Worm (Caenorhabditis elegans) whole organism, L1 larva: Measurements from ENCODE around the gene sru-11.
A peak's percentile ranks its signal among the peaks of the same experiment; 100 is the strongest.
"Not testable (repeated sequence)": the region's sequence is repeated elsewhere in the genome, so short reads cannot be mapped to it uniquely, and the experiment has no call there.

Experiments
- C34B4.2 ChIP-seq: sonication (generic microtip); optimal IDR thresholded peaks from 2 replicates; lab custom pipeline; 2017; ENCODE audit warnings: mild to moderate bottlenecking, missing genetic modification characterization, missing compliant biosample characterization
- aha-1 ChIP-seq: fragments of 150-350 bp; optimal IDR thresholded peaks from 2 replicates; lab custom pipeline; 2014; ENCODE audit warnings: missing biosample characterization, missing genetic modification characterization
- ceh-88 ChIP-seq: fragments of 200-800 bp; sonication (Bioruptor generic); IDR thresholded peaks from 2 replicates; pipeline ENCODE4 v1.3.6; 2022; ENCODE audit warnings: missing genetic modification characterization, missing compliant biosample characterization
- ces-1 ChIP-seq: fragments of 150-350 bp; optimal IDR thresholded peaks from 2 replicates; lab custom pipeline; 2014; ENCODE audit warnings: missing biosample characterization, missing genetic modification reagents, missing genetic modification characterization
- dsc-1 ChIP-seq: sonication (generic microtip); optimal IDR thresholded peaks from 2 replicates; lab custom pipeline; 2016; ENCODE audit warnings: mild to moderate bottlenecking, missing genetic modification characterization, missing compliant biosample characterization
- efl-1 ChIP-seq, 4 experiments: fragments of 150-350 bp; optimal IDR thresholded peaks in 3 of 4; peaks in 1 of 4; 1 replicate in 1 of 4; 2 replicates in 3 of 4; lab custom pipeline; 2014; ENCODE audit warnings: missing biosample characterization in 2 of 4, missing genetic modification characterization in 2 of 4, missing genetic modification reagents in 2 of 4
- ets-5 ChIP-seq: fragments of 200-800 bp; sonication (Bioruptor generic); IDR thresholded peaks from 2 replicates; pipeline ENCODE4 v1.3.6; 2022; ENCODE audit warnings: missing genetic modification characterization, missing compliant biosample characterization
- fkh-4 ChIP-seq: sonication (generic microtip); optimal IDR thresholded peaks from 2 replicates; lab custom pipeline; 2016; ENCODE audit warnings: missing compliant biosample characterization, missing genetic modification characterization, borderline replicate concordance
- fkh-8 ChIP-seq: sonication (generic microtip); optimal IDR thresholded peaks from 2 replicates; lab custom pipeline; 2016; ENCODE audit warnings: mild to moderate bottlenecking, missing genetic modification characterization, missing compliant biosample characterization
- fos-1 ChIP-seq: fragments of 150-350 bp; optimal IDR thresholded peaks from 2 replicates; lab custom pipeline; 2014; ENCODE audit warnings: missing biosample characterization, missing genetic modification characterization
- isw-1 ChIP-seq: fragments of 200-800 bp; sonication (Bioruptor generic); IDR thresholded peaks from 2 replicates; pipeline ENCODE4 v1.3.6; 2022; ENCODE audit warnings: missing genetic modification characterization, missing compliant biosample characterization
- lin-15B ChIP-seq: fragments of 150-350 bp; sonication (generic microtip); optimal IDR thresholded peaks from 3 replicates; lab custom pipeline; 2014; ENCODE audit warnings: missing biosample characterization, missing genetic modification characterization
- lin-39 ChIP-seq: fragments of 150-350 bp; optimal IDR thresholded peaks from 2 replicates; lab custom pipeline; 2014; ENCODE audit warnings: missing biosample characterization, missing genetic modification reagents, missing genetic modification characterization
- lsy-2 ChIP-seq, 2 experiments: fragments of 150-350 bp; optimal IDR thresholded peaks; 2 replicates each; lab custom pipeline; 2014; ENCODE audit warnings: missing biosample characterization in 2 of 2, missing genetic modification characterization in 2 of 2
- mef-2 ChIP-seq: fragments of 150-350 bp; optimal IDR thresholded peaks from 2 replicates; lab custom pipeline; 2014; ENCODE audit warnings: missing biosample characterization, missing genetic modification characterization
- mep-1 ChIP-seq: fragments of 150-350 bp; optimal IDR thresholded peaks from 2 replicates; lab custom pipeline; 2014; ENCODE audit warnings: missing biosample characterization, missing genetic modification characterization
- nhr-12 ChIP-seq: sonication (generic microtip); optimal IDR thresholded peaks from 2 replicates; lab custom pipeline; 2017; ENCODE audit warnings: missing biosample characterization, missing genetic modification characterization
- nhr-19 ChIP-seq: fragments of 200-800 bp; sonication (Bioruptor generic); conservative IDR thresholded peaks from 2 replicates; pipeline ENCODE4 v1.3.6; 2022; ENCODE audit warnings: missing genetic modification characterization, missing compliant biosample characterization
- nhr-237 ChIP-seq: fragments of 150-350 bp; optimal IDR thresholded peaks from 2 replicates; lab custom pipeline; 2014; ENCODE audit warnings: missing biosample characterization, missing genetic modification characterization
- nhr-28 ChIP-seq: fragments of 150-350 bp; optimal IDR thresholded peaks from 2 replicates; lab custom pipeline; 2014; ENCODE audit warnings: missing biosample characterization, missing genetic modification characterization
- nhr-77 ChIP-seq: fragments of 150-350 bp; optimal IDR thresholded peaks from 2 replicates; lab custom pipeline; 2014; ENCODE audit warnings: missing biosample characterization, missing genetic modification characterization
- nhr-84 ChIP-seq: sonication (generic microtip); optimal IDR thresholded peaks from 2 replicates; lab custom pipeline; 2017; ENCODE audit warnings: missing biosample characterization, missing genetic modification characterization
- nhr-85 ChIP-seq: sonication (generic microtip); peaks from one replicate; lab custom pipeline; 2016; ENCODE audit warnings: missing genetic modification characterization, inconsistent platforms, missing compliant biosample characterization
- nhr-90 ChIP-seq: sonication (generic microtip); optimal IDR thresholded peaks from 2 replicates; lab custom pipeline; 2016; ENCODE audit warnings: mild to moderate bottlenecking, missing genetic modification characterization, missing compliant biosample characterization; ENCODE audit not compliant: poor library complexity
- pax-3 ChIP-seq: fragments of 200-800 bp; sonication (Bioruptor generic); optimal IDR thresholded peaks from 2 replicates; lab custom pipeline; 2018; ENCODE audit warnings: mild to moderate bottlenecking, missing genetic modification characterization, moderate library complexity, missing compliant biosample characterization
- rnt-1 ChIP-seq: sonication (generic microtip); optimal IDR thresholded peaks from 2 replicates; lab custom pipeline; 2016; ENCODE audit warnings: mild to moderate bottlenecking, missing genetic modification characterization, moderate library complexity, missing compliant biosample characterization
- skn-1 ChIP-seq: fragments of 150-350 bp; optimal IDR thresholded peaks from 2 replicates; lab custom pipeline; 2014; ENCODE audit warnings: missing biosample characterization, missing genetic modification characterization
- snpc-4 ChIP-seq: fragments of 150-350 bp; optimal IDR thresholded peaks from 2 replicates; lab custom pipeline; 2014; ENCODE audit warnings: missing biosample characterization, missing genetic modification characterization
- sox-4 ChIP-seq: sonication (generic microtip); optimal IDR thresholded peaks from 2 replicates; lab custom pipeline; 2016; ENCODE audit warnings: missing genetic modification characterization, missing compliant biosample characterization
- sup-37 ChIP-seq: fragments of 200-800 bp; sonication (Bioruptor generic); optimal IDR thresholded peaks from 2 replicates; lab custom pipeline; 2018; ENCODE audit warnings: mild to moderate bottlenecking, missing genetic modification characterization, missing compliant biosample characterization
- tbx-2 ChIP-seq: sonication (generic microtip); optimal IDR thresholded peaks from 2 replicates; lab custom pipeline; 2016; ENCODE audit warnings: missing genetic modification characterization, missing compliant biosample characterization
- tlp-1 ChIP-seq: fragments of 150-350 bp; optimal IDR thresholded peaks from 2 replicates; lab custom pipeline; 2014; ENCODE audit warnings: missing biosample characterization, missing genetic modification characterization
- unc-86 ChIP-seq: sonication (generic microtip); optimal IDR thresholded peaks from 2 replicates; lab custom pipeline; 2016; ENCODE audit warnings: missing genetic modification characterization, missing compliant biosample characterization
- unc-98 ChIP-seq: fragments of 200-800 bp; sonication (Bioruptor generic); IDR thresholded peaks from 2 replicates; pipeline ENCODE4 v1.3.6; 2022; ENCODE audit warnings: missing genetic modification characterization, missing compliant biosample characterization
- vab-15 ChIP-seq: sonication (generic microtip); optimal IDR thresholded peaks from 2 replicates; lab custom pipeline; 2017; ENCODE audit warnings: missing genotype, mild to moderate bottlenecking, missing genetic modification characterization, missing compliant biosample characterization
- xbp-1 ChIP-seq: sonication (generic microtip); optimal IDR thresholded peaks from 2 replicates; lab custom pipeline; 2016; ENCODE audit warnings: missing genetic modification characterization, missing compliant biosample characterization
- zip-4 ChIP-seq: fragments of 200-800 bp; sonication (Bioruptor generic); optimal IDR thresholded peaks from 2 replicates; lab custom pipeline; 2018; ENCODE audit warnings: mild to moderate bottlenecking, missing genetic modification characterization, moderate library complexity, missing compliant biosample characterization
- ztf-11 ChIP-seq, 2 experiments: sonication (generic microtip); optimal IDR thresholded peaks; 2 replicates each; lab custom pipeline; 2016 to 2017; ENCODE audit warnings: missing genetic modification characterization in 2 of 2, missing biosample characterization in 1 of 2, missing compliant biosample characterization in 1 of 2

Gene sru-11

ce11 chrIV:13593351-13593750, 8.6 kb downstream of the sru-11 start, which contains the start of gene Y45F10B.3:
TSS of gene Y45F10B.3 (plus strand) at chrIV:13593651.
- TF ChIP-seq tlp-1 (no peak), aha-1 (tag; lab: Kevin White, UChicago) (no peak), mep-1 (tag; lab: Kevin White, UChicago) (no peak), nhr-84 (tag; lab: Kevin White, UChicago) (no peak), nhr-237 (no peak), lsy-2 (tag; optimal IDR thresholded peaks at IDR 0.05; lab: Kevin White, UChicago) (no peak), nhr-12 (tag; lab: Kevin White, UChicago) (no peak), zip-4 (GFP tag; lab: Kevin White, UChicago) (no peak), isw-1 (GFP tag; lab: Robert Waterston, UW) (no peak)

- TF ChIP-seq nhr-84, C34B4.2, pax-3 (tag; lab: Kevin White, UChicago): not testable (repeated sequence)
- TF ChIP-seq, all 84 proteins: peak for 0; not testable (repeated sequence) for 84
Observed at ce11 chrIV:13597813-13598212, 13.1 kb downstream of the sru-11 start, which contains the start of gene Y45F10B.9. TSS of gene Y45F10B.9 (minus strand) at chrIV:13597913.

- TF ChIP-seq snpc-4 (tag; lab: Kevin White, UChicago) (peak; percentile 81), mef-2 (tag; lab: Kevin White, UChicago) (no peak)
Observed at ce11 chrIV:13600643-13601042, 15.9 kb downstream of the sru-11 start.

- TF ChIP-seq dsc-1 (tag; lab: Kevin White, UChicago), result no peak
- TF ChIP-seq isw-1 (GFP tag; lab: Robert Waterston, UW), result no peak
- no peak for TF ChIP-seq ces-1
- no peak for TF ChIP-seq nhr-84 (tag; lab: Kevin White, UChicago)
Observed at ce11 chrIV:13601428-13601827, 16.7 kb downstream of the sru-11 start.

- no peak for TF ChIP-seq nhr-28 (tag; lab: Kevin White, UChicago)
- TF ChIP-seq mef-2 (tag; lab: Kevin White, UChicago), result no peak
- TF ChIP-seq pax-3 (tag; lab: Kevin White, UChicago), result no peak
- TF ChIP-seq tlp-1, result no peak
- 0 out of 2 replicates have a peak, but pooled peaks have one; percentile 16 for TF ChIP-seq nhr-19 (GFP tag; lab: Robert Waterston, UW)
- TF ChIP-seq mep-1 (tag; lab: Kevin White, UChicago), result no peak
- TF ChIP-seq lin-39 (tag; lab: Kevin White, UChicago), result no peak
- TF ChIP-seq vab-15 (tag; lab: Kevin White, UChicago), result no peak
- TF ChIP-seq sox-4 (tag; lab: Kevin White, UChicago), result no peak
- no peak for TF ChIP-seq xbp-1 (tag; lab: Kevin White, UChicago)
- no peak for TF ChIP-seq ceh-88 (GFP tag; lab: Robert Waterston, UW)
- peak; percentile 69 for TF ChIP-seq nhr-85 (tag; lab: Kevin White, UChicago)
- TF ChIP-seq fos-1 (tag; lab: Kevin White, UChicago), result no peak
- no peak for TF ChIP-seq skn-1
- no peak for TF ChIP-seq ets-5
- TF ChIP-seq C34B4.2 (tag; lab: Kevin White, UChicago), result no peak
- no peak for TF ChIP-seq unc-98 (GFP tag; lab: Robert Waterston, UW)
- no peak for TF ChIP-seq lin-15B (tag; lab: Kevin White, UChicago)
- TF ChIP-seq snpc-4 (tag; lab: Kevin White, UChicago), result peak; percentile 86
- TF ChIP-seq rnt-1, result no peak
- no peak for TF ChIP-seq efl-1 (optimal IDR thresholded peaks at IDR 0.05; lab: Kevin White, UChicago)
- peak in 1 of 2 experiments; percentile 66 for TF ChIP-seq efl-1 (GFP tag; optimal IDR thresholded peaks at IDR 0.05 in 1 of 2; lab: Kevin White, UChicago)
- no peak for TF ChIP-seq unc-86 (tag; lab: Kevin White, UChicago)
- TF ChIP-seq nhr-90, result peak; percentile 43
- no peak for TF ChIP-seq nhr-77 (tag; lab: Kevin White, UChicago)
- TF ChIP-seq sup-37 (GFP tag; lab: Kevin White, UChicago), result no peak
- no peak for TF ChIP-seq ztf-11 (tag; optimal IDR thresholded peaks at IDR 0.05; lab: Kevin White, UChicago)
- no peak for TF ChIP-seq fkh-8 (tag; lab: Kevin White, UChicago)
- no peak for TF ChIP-seq tbx-2 (tag; lab: Kevin White, UChicago)
- no peak for TF ChIP-seq fkh-4 (tag; lab: Kevin White, UChicago)
Observed at ce11 chrIV:13601973-13602669, 17.4 kb downstream of the sru-11 start, which contains the start of gene Y45F10B.59. TSS of gene Y45F10B.59 (plus strand) at chrIV:13602619.
